Worm (Caenorhabditis elegans) whole organism, young adult: Measurements from ENCODE around the gene R13A5.10.

Experiments used
- B0336.3 ChIP-seq: fragments of 200-800 bp; sonication (Bioruptor generic); IDR thresholded peaks from 2 replicates; pipeline ENCODE4 v1.3.6; 2022; ENCODE audit warnings: missing genetic modification characterization, missing compliant biosample characterization
- C06A6.2 ChIP-seq: fragments of 200-800 bp; sonication (Bioruptor generic); conservative IDR thresholded peaks from 2 replicates; pipeline ENCODE4 v1.3.6; 2022; ENCODE audit warnings: missing genetic modification characterization, missing compliant biosample characterization
- F22D6.2 ChIP-seq: sonication (generic microtip); optimal IDR thresholded peaks from 2 replicates; lab custom pipeline; 2016; ENCODE audit warnings: mild to moderate bottlenecking, missing genetic modification characterization, missing compliant biosample characterization
- F33H1.4 ChIP-seq: fragments of 200-800 bp; sonication (Bioruptor generic); IDR thresholded peaks from 2 replicates; pipeline ENCODE4 v1.3.6; 2022; ENCODE audit warnings: missing genetic modification reagents, missing genetic modification characterization, missing compliant biosample characterization
- F39B2.1 ChIP-seq: fragments of 200-800 bp; sonication (Bioruptor generic); IDR thresholded peaks from 2 replicates; pipeline ENCODE4 v1.3.6; 2022; ENCODE audit warnings: missing genetic modification reagents, missing genetic modification characterization, missing compliant biosample characterization
- F55B11.4 ChIP-seq: sonication (generic microtip); optimal IDR thresholded peaks from 2 replicates; lab custom pipeline; 2016; ENCODE audit warnings: missing compliant biosample characterization, missing genetic modification characterization, borderline replicate concordance; ENCODE audit not compliant: insufficient read depth
- akir-1 ChIP-seq: fragments of 200-800 bp; sonication (Bioruptor generic); optimal IDR thresholded peaks from 2 replicates; lab custom pipeline; 2018; ENCODE audit warnings: mild to moderate bottlenecking, missing genetic modification characterization, moderate library complexity, missing compliant biosample characterization
- athp-1 ChIP-seq: sonication (generic microtip); optimal IDR thresholded peaks from 2 replicates; lab custom pipeline; 2017; ENCODE audit warnings: mild to moderate bottlenecking, missing genetic modification characterization, missing compliant biosample characterization
- attf-5 ChIP-seq: fragments of 200-800 bp; sonication (Bioruptor generic); optimal IDR thresholded peaks from 2 replicates; lab custom pipeline; 2018; ENCODE audit warnings: mild to moderate bottlenecking, missing genetic modification characterization, missing compliant biosample characterization
- attf-6 ChIP-seq: fragments of 200-800 bp; sonication (Bioruptor generic); IDR thresholded peaks from 2 replicates; pipeline ENCODE4 v1.3.6; 2022; ENCODE audit warnings: missing genetic modification reagents, missing genetic modification characterization, missing compliant biosample characterization
- ceh-27 ChIP-seq: fragments of 200-800 bp; sonication (Bioruptor generic); optimal IDR thresholded peaks from 2 replicates; lab custom pipeline; 2018; ENCODE audit warnings: mild to moderate bottlenecking, missing genetic modification characterization, moderate library complexity, missing compliant biosample characterization
- ceh-40 ChIP-seq: fragments of 200-800 bp; sonication (Bioruptor generic); IDR thresholded peaks from 2 replicates; pipeline ENCODE4 v1.3.6; 2022; ENCODE audit warnings: missing genetic modification characterization, missing compliant biosample characterization
- ceh-79 ChIP-seq: sonication (generic microtip); optimal IDR thresholded peaks from 2 replicates; lab custom pipeline; 2017; ENCODE audit warnings: mild to moderate bottlenecking, missing genetic modification characterization, missing compliant biosample characterization
- die-1 ChIP-seq: sonication (generic microtip); optimal IDR thresholded peaks from 2 replicates; lab custom pipeline; 2016; ENCODE audit warnings: missing genotype, mild to moderate bottlenecking, missing genetic modification characterization, missing compliant biosample characterization
- dox-1 ChIP-seq: fragments of 200-800 bp; sonication (Bioruptor generic); IDR thresholded peaks from 2 replicates; pipeline ENCODE4 v1.3.6; 2022; ENCODE audit warnings: missing genetic modification reagents, missing genetic modification characterization, missing compliant biosample characterization
- efl-1 ChIP-seq: fragments of 150-350 bp; optimal IDR thresholded peaks from 2 replicates; lab custom pipeline; 2014; ENCODE audit warnings: missing biosample characterization, missing genetic modification reagents, missing genetic modification characterization
- gei-17 ChIP-seq: fragments of 200-800 bp; sonication (Bioruptor generic); optimal IDR thresholded peaks from 2 replicates; lab custom pipeline; 2018; ENCODE audit warnings: mild to moderate bottlenecking, missing genetic modification characterization, missing compliant biosample characterization
- him-1 ChIP-seq: sonication (generic microtip); optimal IDR thresholded peaks from 2 replicates; lab custom pipeline; 2016; ENCODE audit warnings: missing genotype, missing genetic modification reagents, missing genetic modification characterization, missing compliant biosample characterization
- hlh-12 ChIP-seq: sonication (generic microtip); optimal IDR thresholded peaks from 2 replicates; lab custom pipeline; 2016; ENCODE audit warnings: missing genetic modification characterization, missing compliant biosample characterization
- hsf-1 ChIP-seq: fragments of 200-800 bp; sonication (Bioruptor generic); IDR thresholded peaks from 2 replicates; pipeline ENCODE4 v1.3.6; 2022; ENCODE audit warnings: missing genetic modification reagents, missing genetic modification characterization, missing compliant biosample characterization
- let-526 ChIP-seq: fragments of 200-800 bp; sonication (Bioruptor generic); IDR thresholded peaks from 2 replicates; pipeline ENCODE4 v1.3.6; 2022; ENCODE audit warnings: missing genetic modification reagents, missing genetic modification characterization, missing compliant biosample characterization
- lin-54 ChIP-seq: fragments of 200-800 bp; sonication (Bioruptor generic); optimal IDR thresholded peaks from 2 replicates; lab custom pipeline; 2018; ENCODE audit warnings: mild to moderate bottlenecking, missing genetic modification characterization, missing compliant biosample characterization
- madf-3 ChIP-seq: fragments of 200-800 bp; sonication (Bioruptor generic); IDR thresholded peaks from 2 replicates; pipeline ENCODE4 v1.3.6; 2022; ENCODE audit warnings: missing genetic modification reagents, missing genetic modification characterization, missing compliant biosample characterization
- madf-6 ChIP-seq: fragments of 200-800 bp; sonication (Bioruptor generic); IDR thresholded peaks from 2 replicates; pipeline ENCODE4 v1.3.6; 2022; ENCODE audit warnings: missing genetic modification reagents, missing genetic modification characterization, missing compliant biosample characterization
- madf-8 ChIP-seq: fragments of 200-800 bp; sonication (Bioruptor generic); conservative IDR thresholded peaks from 2 replicates; pipeline ENCODE4 v1.3.6; 2022; ENCODE audit warnings: missing genetic modification reagents, missing genetic modification characterization, missing compliant biosample characterization
- mel-28 ChIP-seq: sonication (generic microtip); optimal IDR thresholded peaks from 2 replicates; lab custom pipeline; 2016; ENCODE audit warnings: borderline replicate concordance, mild to moderate bottlenecking, missing genetic modification characterization, missing compliant biosample characterization
- mes-4 ChIP-seq: sonication (generic microtip); optimal IDR thresholded peaks from 2 replicates; lab custom pipeline; 2016; ENCODE audit warnings: missing genotype, missing genetic modification characterization, missing compliant biosample characterization
- mxl-1 ChIP-seq: sonication (generic microtip); optimal IDR thresholded peaks from 2 replicates; lab custom pipeline; 2016; ENCODE audit warnings: missing genetic modification characterization, missing compliant biosample characterization
- nfyb-1 ChIP-seq: fragments of 200-800 bp; sonication (Bioruptor generic); IDR thresholded peaks from 2 replicates; pipeline ENCODE4 v1.3.6; 2022; ENCODE audit warnings: missing genetic modification reagents, missing genetic modification characterization, missing compliant biosample characterization
- nhr-80 ChIP-seq: sonication (generic microtip); optimal IDR thresholded peaks from 2 replicates; lab custom pipeline; 2016; ENCODE audit warnings: missing genetic modification characterization, missing compliant biosample characterization
- pha-4 ChIP-seq: fragments of 150-350 bp; sonication (generic microtip); optimal IDR thresholded peaks from 2 replicates; lab custom pipeline; 2014; ENCODE audit warnings: missing biosample characterization, missing genetic modification reagents, missing genetic modification characterization
- rpc-1 ChIP-seq, 2 experiments: fragments of 150-350 bp in 1 of 2; sonication (generic microtip) in 1 of 2; optimal IDR thresholded peaks; 2 replicates each; lab custom pipeline; 2014 to 2018; ENCODE audit warnings: missing biosample characterization in 1 of 2, missing genetic modification characterization in 1 of 2, missing genetic modification reagents in 1 of 2, missing genotype in 1 of 2
- sdz-38 ChIP-seq: sonication (generic microtip); optimal IDR thresholded peaks from 2 replicates; lab custom pipeline; 2016; ENCODE audit warnings: missing genotype, missing genetic modification characterization, missing compliant biosample characterization
- tbp1 ChIP-seq: fragments of 200-800 bp; sonication (Bioruptor generic); optimal IDR thresholded peaks from 2 replicates; lab custom pipeline; 2018; ENCODE audit warnings: mild to moderate bottlenecking, missing genetic modification characterization, missing compliant biosample characterization
- tlf-1 ChIP-seq: fragments of 200-800 bp; sonication (Bioruptor generic); optimal IDR thresholded peaks from 2 replicates; lab custom pipeline; 2018; ENCODE audit warnings: mild to moderate bottlenecking, missing genetic modification characterization, missing compliant biosample characterization
- ztf-22 ChIP-seq: fragments of 200-800 bp; sonication (Bioruptor generic); optimal IDR thresholded peaks from 2 replicates; lab custom pipeline; 2018; ENCODE audit warnings: mild to moderate bottlenecking, missing genetic modification characterization, moderate library complexity, missing compliant biosample characterization
- ztf-28 ChIP-seq: fragments of 200-800 bp; sonication (Bioruptor generic); IDR thresholded peaks from 2 replicates; pipeline ENCODE4 v1.3.6; 2022; ENCODE audit warnings: missing genetic modification reagents, missing genetic modification characterization, missing compliant biosample characterization

R13A5.10 gene

ce11 chrIII:7565247-7565646, 17.5 kb downstream of the R13A5.10 start, which contains the start of gene ttr-8:
TSS of gene ttr-8 (minus strand) at chrIII:7565347.
- no peak for TF ChIP-seq lin-54 (GFP tag; lab: Kevin White, UChicago)
- TF ChIP-seq ztf-28 (GFP tag; lab: Robert Waterston, UW): no peak
- no peak for TF ChIP-seq mel-28
- no peak for TF ChIP-seq gei-17
- no peak for TF ChIP-seq madf-6 (GFP tag; lab: Robert Waterston, UW)

ce11 chrIII:7561872-7562271, 20.9 kb downstream of the R13A5.10 start, which contains the start of gene lgc-12:
TSS of gene lgc-12 (plus strand) at chrIII:7562172.
- TF ChIP-seq tlf-1 (GFP tag; lab: Kevin White, UChicago): no peak

- no peak for TF ChIP-seq ceh-79 (tag; lab: Kevin White, UChicago)
- TF ChIP-seq attf-5 (GFP tag; lab: Kevin White, UChicago): no peak
- TF ChIP-seq madf-3 (GFP tag; lab: Robert Waterston, UW): no peak
These were observed 22.9 kb downstream of the R13A5.10 start for ce11 chrIII:7559869-7560268.

- TF ChIP-seq F39B2.1 (GFP tag; lab: Robert Waterston, UW): no peak
- no peak for TF ChIP-seq mes-4 (tag; lab: Kevin White, UChicago)
- TF ChIP-seq ztf-28 (GFP tag; lab: Robert Waterston, UW): no peak
- no peak for TF ChIP-seq C06A6.2
- no peak for TF ChIP-seq dox-1
- TF ChIP-seq pha-4: no peak
- TF ChIP-seq efl-1 (GFP tag; lab: Kevin White, UChicago): no peak
- TF ChIP-seq mxl-1 (tag; lab: Kevin White, UChicago): no peak
- no peak for TF ChIP-seq madf-3 (GFP tag; lab: Robert Waterston, UW)
- TF ChIP-seq gei-17: no peak
- no peak for TF ChIP-seq akir-1
- TF ChIP-seq him-1 (tag; lab: Kevin White, UChicago): no peak
These were observed 24.1 kb downstream of the R13A5.10 start for ce11 chrIII:7558658-7559057.

- TF ChIP-seq F33H1.4 (GFP tag; lab: Robert Waterston, UW): no peak
- no peak for TF ChIP-seq rpc-1 (optimal IDR thresholded peaks at IDR 0.05; lab: Kevin White, UChicago)
- TF ChIP-seq rpc-1 (tag; optimal IDR thresholded peaks at IDR 0.05; lab: Kevin White, UChicago): no peak
- no peak for TF ChIP-seq F22D6.2 (tag; lab: Kevin White, UChicago)
- no peak for TF ChIP-seq ceh-27 (GFP tag; lab: Kevin White, UChicago)
- TF ChIP-seq hsf-1 (GFP tag; lab: Robert Waterston, UW): no peak
- TF ChIP-seq akir-1: no peak
- no peak for TF ChIP-seq sdz-38 (tag; lab: Kevin White, UChicago)
- TF ChIP-seq attf-6 (GFP tag; lab: Robert Waterston, UW): no peak
- TF ChIP-seq tbp1 (GFP tag; lab: Kevin White, UChicago): no peak
- TF ChIP-seq ztf-22 (GFP tag; lab: Kevin White, UChicago): no peak
- TF ChIP-seq F39B2.1 (GFP tag; lab: Robert Waterston, UW): no peak
- no peak for TF ChIP-seq athp-1 (tag; lab: Kevin White, UChicago)
- no peak for TF ChIP-seq madf-6 (GFP tag; lab: Robert Waterston, UW)
- no peak for TF ChIP-seq madf-8 (GFP tag; lab: Robert Waterston, UW)
- no peak for TF ChIP-seq hlh-12 (tag; lab: Kevin White, UChicago)
- TF ChIP-seq, all 124 proteins: peak for 0
These were observed 24.8 kb downstream of the R13A5.10 start for ce11 chrIII:7557930-7558470.

- TF ChIP-seq ceh-40 (GFP tag; lab: Robert Waterston, UW): no peak
- TF ChIP-seq F39B2.1 (GFP tag; lab: Robert Waterston, UW): no peak
- no peak for TF ChIP-seq nfyb-1 (GFP tag; lab: Robert Waterston, UW)
- no peak for TF ChIP-seq nhr-80
- TF ChIP-seq let-526 (GFP tag; lab: Robert Waterston, UW): no peak
- TF ChIP-seq B0336.3: no peak
- TF ChIP-seq die-1 (tag; lab: Kevin White, UChicago): no peak
- no peak for TF ChIP-seq F55B11.4 (tag; lab: Kevin White, UChicago)
These were observed 27.4 kb downstream of the R13A5.10 start, which contains the start of gene ceh-13 for ce11 chrIII:7555360-7555759. TSS of gene ceh-13 (plus strand) at chrIII:7555660.
